Fruit fly (Drosophila melanogaster) whole organism, embryonic: ENCODE data around the gene BckdhA.
A peak's percentile ranks its signal among the peaks of the same experiment; 100 is the strongest.

Experiments used
- BEAF-32 ChIP-seq: fragments of 200-800 bp; sonication (Bioruptor generic); optimal IDR thresholded peaks from 3 replicates; lab custom pipeline; 2017; ENCODE audit warnings: missing biosample characterization, missing genetic modification characterization, mild to moderate bottlenecking, moderate library complexity, missing genetic modification reagents
- CG11085 ChIP-seq: fragments of 200-800 bp; sonication (Bioruptor generic); IDR thresholded peaks from 2 replicates; pipeline ENCODE4 v1.3.6; 2022; ENCODE audit warnings: missing biosample characterization, missing genetic modification characterization
- CG11695 ChIP-seq: fragments of 200-800 bp; sonication (Bioruptor generic); IDR thresholded peaks from 3 replicates; pipeline ENCODE4 v1.3.6; 2022; ENCODE audit warnings: missing biosample characterization, missing genetic modification characterization
- CG12236 ChIP-seq: fragments of 200-800 bp; sonication (Bioruptor generic); optimal IDR thresholded peaks from 2 replicates; lab custom pipeline; 2016; ENCODE audit warnings: missing biosample characterization, missing genetic modification characterization
- CG13624 ChIP-seq: fragments of 200-800 bp; sonication (Bioruptor generic); optimal IDR thresholded peaks from 2 replicates; lab custom pipeline; 2016; ENCODE audit warnings: missing biosample characterization, missing genetic modification characterization
- CG17328 ChIP-seq: fragments of 200-800 bp; sonication (Bioruptor generic); IDR thresholded peaks from 2 replicates; pipeline ENCODE4 v1.3.6; 2022; ENCODE audit warnings: missing biosample characterization, missing genetic modification characterization
- CG17385 ChIP-seq: fragments of 200-800 bp; sonication (Bioruptor generic); optimal IDR thresholded peaks from 3 replicates; lab custom pipeline; 2018; ENCODE audit warnings: missing biosample characterization, mild to moderate bottlenecking, missing genetic modification characterization
- CG17912 ChIP-seq: fragments of 200-800 bp; sonication (Bioruptor generic); optimal IDR thresholded peaks from 2 replicates; lab custom pipeline; 2018; ENCODE audit warnings: missing biosample characterization, mild to moderate bottlenecking, missing genetic modification characterization
- CG2202 ChIP-seq: fragments of 200-800 bp; sonication (Bioruptor generic); optimal IDR thresholded peaks from 2 replicates; lab custom pipeline; 2018; ENCODE audit warnings: missing biosample characterization, mild to moderate bottlenecking, missing genetic modification characterization
- CG3065 ChIP-seq: fragments of 200-800 bp; sonication (Bioruptor generic); optimal IDR thresholded peaks from 2 replicates; lab custom pipeline; 2016; ENCODE audit warnings: missing biosample characterization, missing genetic modification characterization
- CG34422 ChIP-seq: fragments of 200-800 bp; sonication (Bioruptor generic); IDR thresholded peaks from 3 replicates; pipeline ENCODE4 v1.3.6; 2022; ENCODE audit warnings: missing biosample characterization, missing genetic modification characterization
- CG43689 ChIP-seq: fragments of 200-800 bp; sonication (Bioruptor generic); IDR thresholded peaks from 2 replicates; pipeline ENCODE4 v1.3.6; 2022; ENCODE audit warnings: missing biosample characterization, missing genetic modification characterization
- CG4707 ChIP-seq: fragments of 200-800 bp; sonication (Bioruptor generic); optimal IDR thresholded peaks from 2 replicates; lab custom pipeline; 2018; ENCODE audit warnings: missing biosample characterization, mild to moderate bottlenecking, missing genetic modification characterization, moderate library complexity
- CG4820 ChIP-seq: fragments of 200-800 bp; sonication (Bioruptor generic); optimal IDR thresholded peaks from 3 replicates; lab custom pipeline; 2016; ENCODE audit warnings: missing biosample characterization, missing genetic modification characterization
- CG6272 ChIP-seq: fragments of 200-800 bp; sonication (Bioruptor generic); IDR thresholded peaks from 2 replicates; pipeline ENCODE4 v1.3.6; 2022; ENCODE audit warnings: missing biosample characterization, missing genetic modification characterization
- CG6791 ChIP-seq: fragments of 200-800 bp; sonication (Bioruptor generic); IDR thresholded peaks from 3 replicates; pipeline ENCODE4 v1.3.6; 2022; ENCODE audit warnings: missing biosample characterization, missing genetic modification characterization; ENCODE audit not compliant: partially characterized antibody
- CG8089 ChIP-seq: fragments of 200-800 bp; sonication (Bioruptor generic); optimal IDR thresholded peaks from 3 replicates; lab custom pipeline; 2016; ENCODE audit warnings: missing biosample characterization, missing genetic modification characterization
- CHES-1-like ChIP-seq: fragments of 200-800 bp; sonication (Bioruptor generic); optimal IDR thresholded peaks from 2 replicates; lab custom pipeline; 2016; ENCODE audit warnings: missing biosample characterization, missing genetic modification characterization
- CrebB ChIP-seq: fragments of 200-800 bp; sonication (Bioruptor generic); optimal IDR thresholded peaks from 3 replicates; lab custom pipeline; 2018; ENCODE audit warnings: missing biosample characterization, mild to moderate bottlenecking, missing genetic modification characterization
- D19B ChIP-seq: fragments of 200-800 bp; sonication (Bioruptor generic); optimal IDR thresholded peaks from 2 replicates; lab custom pipeline; 2017; ENCODE audit warnings: missing biosample characterization, mild to moderate bottlenecking, missing genetic modification characterization
- Dfd ChIP-seq, 2 experiments: fragments of >200 bp; optimal IDR thresholded peaks; 2 replicates each; lab custom pipeline; 2017; ENCODE audit warnings: missing biosample characterization in 2 of 2, missing genetic modification characterization in 2 of 2
- Hmx ChIP-seq: fragments of 200-800 bp; sonication (Bioruptor generic); optimal IDR thresholded peaks from 2 replicates; lab custom pipeline; 2016; ENCODE audit warnings: missing biosample characterization, missing genetic modification characterization
- MBD-R2 ChIP-seq: fragments of 200-800 bp; sonication (Bioruptor generic); IDR thresholded peaks from 2 replicates; pipeline ENCODE4 v1.3.6; 2022; ENCODE audit warnings: missing biosample characterization, missing genetic modification characterization
- MESR4 ChIP-seq: fragments of 200-800 bp; sonication (Bioruptor generic); optimal IDR thresholded peaks from 2 replicates; lab custom pipeline; 2018; ENCODE audit warnings: missing biosample characterization, mild to moderate bottlenecking, missing genetic modification characterization, moderate library complexity
- Max ChIP-seq: fragments of 200-800 bp; sonication (Bioruptor generic); optimal IDR thresholded peaks from 2 replicates; lab custom pipeline; 2016; ENCODE audit warnings: missing biosample characterization, mild to moderate bottlenecking, missing genetic modification characterization
- Nf-YC ChIP-seq: fragments of 200-800 bp; optimal IDR thresholded peaks from 3 replicates; lab custom pipeline; 2019; ENCODE audit warnings: missing biosample characterization, mild to moderate bottlenecking, missing genetic modification characterization, moderate library complexity
- Oli ChIP-seq: fragments of 200-800 bp; sonication (Bioruptor generic); optimal IDR thresholded peaks from 2 replicates; lab custom pipeline; 2018; ENCODE audit warnings: missing biosample characterization, mild to moderate bottlenecking, missing genetic modification characterization, moderate library complexity
- Pdp1 ChIP-seq, 2 experiments: fragments of 200-800 bp; sonication (Bioruptor generic); optimal IDR thresholded peaks; 3 replicates each; lab custom pipeline; 2016; ENCODE audit warnings: missing biosample characterization in 2 of 2, missing genetic modification characterization in 2 of 2, mild to moderate bottlenecking in 1 of 2, moderate library complexity in 1 of 2
- Ptx1 ChIP-seq: fragments of 200-800 bp; sonication (Bioruptor generic); IDR thresholded peaks from 2 replicates; pipeline ENCODE4 v1.3.6; 2022; ENCODE audit warnings: missing biosample characterization, missing genetic modification characterization
- Sry-β ChIP-seq: fragments of 200-800 bp; sonication (Bioruptor generic); optimal IDR thresholded peaks from 2 replicates; lab custom pipeline; 2018; ENCODE audit warnings: missing biosample characterization, mild to moderate bottlenecking, missing genetic modification characterization, moderate library complexity
- Trl ChIP-seq, 3 experiments: fragments of >200 bp in 2 of 3; fragments of 200-800 bp in 1 of 3; sonication (Bioruptor generic) in 1 of 3; optimal IDR thresholded peaks; 2 replicates in 1 of 3; 3 replicates in 2 of 3; lab custom pipeline; 2016 to 2017; ENCODE audit warnings: missing biosample characterization in 1 of 3, missing genetic modification characterization in 1 of 3
- chinmo ChIP-seq: fragments of 200-800 bp; sonication (Bioruptor generic); IDR thresholded peaks from 4 replicates; pipeline ENCODE4 v1.3.6; 2022; ENCODE audit warnings: missing biosample characterization, missing genetic modification characterization; ENCODE audit not compliant: partially characterized antibody
- croc ChIP-seq: fragments of 200-800 bp; sonication (Bioruptor generic); conservative IDR thresholded peaks from 3 replicates; pipeline ENCODE4 v1.3.6; 2022; ENCODE audit warnings: missing biosample characterization, missing genetic modification characterization
- gro ChIP-seq: fragments of 200-800 bp; sonication (Bioruptor generic); optimal IDR thresholded peaks from 2 replicates; lab custom pipeline; 2016; ENCODE audit warnings: missing biosample characterization, missing genetic modification characterization
- hbn ChIP-seq: fragments of 200-800 bp; sonication (Bioruptor generic); IDR thresholded peaks from 2 replicates; pipeline ENCODE4 v1.3.6; 2022; ENCODE audit warnings: missing biosample characterization, missing genetic modification characterization; ENCODE audit not compliant: partially characterized antibody
- lbe ChIP-seq: fragments of 200-800 bp; sonication (Bioruptor generic); optimal IDR thresholded peaks from 2 replicates; lab custom pipeline; 2016; ENCODE audit warnings: missing biosample characterization, mild to moderate bottlenecking, missing genetic modification characterization
- luna ChIP-seq: fragments of 200-800 bp; sonication (Bioruptor generic); optimal IDR thresholded peaks from 2 replicates; lab custom pipeline; 2016; ENCODE audit warnings: missing biosample characterization, missing genetic modification characterization
- onecut ChIP-seq: fragments of 200-800 bp; sonication (Bioruptor generic); IDR thresholded peaks from 2 replicates; pipeline ENCODE4 v1.3.6; 2022; ENCODE audit warnings: missing biosample characterization, missing genetic modification characterization
- row ChIP-seq: fragments of 200-800 bp; sonication (Bioruptor generic); IDR thresholded peaks from 3 replicates; pipeline ENCODE4 v1.3.6; 2022; ENCODE audit warnings: missing biosample characterization, missing genetic modification characterization
- sens ChIP-seq: fragments of 200-800 bp; sonication (Bioruptor generic); peaks from one replicate; lab custom pipeline; 2016; ENCODE audit warnings: missing biosample characterization, missing genetic modification characterization
- sug ChIP-seq: fragments of 200-800 bp; optimal IDR thresholded peaks from 2 replicates; lab custom pipeline; 2019; ENCODE audit warnings: missing biosample characterization, mild to moderate bottlenecking, missing genetic modification characterization, moderate library complexity
- ttk ChIP-seq: fragments of 200-800 bp; sonication (Bioruptor generic); IDR thresholded peaks from 2 replicates; pipeline ENCODE4 v2.1.2; 2022; ENCODE audit warnings: missing biosample characterization, missing genetic modification characterization
- unpg ChIP-seq: fragments of 200-800 bp; sonication (Bioruptor generic); optimal IDR thresholded peaks from 3 replicates; lab custom pipeline; 2018; ENCODE audit warnings: missing biosample characterization, mild to moderate bottlenecking, missing genetic modification characterization, moderate library complexity
- yki ChIP-seq: fragments of >200 bp; optimal IDR thresholded peaks from 3 replicates; lab custom pipeline; 2018

Gene BckdhA

dm6 chr3R:9570114-9570513 lies 14.5 kb downstream of the BckdhA start, which contains the start of gene CG16790:
Gene CG16790, minus strand, starts transcription at chr3R:9570214.
- TF ChIP-seq lbe (GFP tag; lab: Kevin White, UChicago) (no peak), CG11695 (GFP tag; lab: Robert Waterston, UW) (no peak), MBD-R2 (0 out of 2 replicates have a peak, but pooled peaks have one; percentile 42), CG6272 (GFP tag; lab: Robert Waterston, UW) (no peak), Sry-β (peak; percentile 54), row (GFP tag; lab: Robert Waterston, UW) (peak; percentile 13; the same call in 1 of the 3 replicates)

DNA sequence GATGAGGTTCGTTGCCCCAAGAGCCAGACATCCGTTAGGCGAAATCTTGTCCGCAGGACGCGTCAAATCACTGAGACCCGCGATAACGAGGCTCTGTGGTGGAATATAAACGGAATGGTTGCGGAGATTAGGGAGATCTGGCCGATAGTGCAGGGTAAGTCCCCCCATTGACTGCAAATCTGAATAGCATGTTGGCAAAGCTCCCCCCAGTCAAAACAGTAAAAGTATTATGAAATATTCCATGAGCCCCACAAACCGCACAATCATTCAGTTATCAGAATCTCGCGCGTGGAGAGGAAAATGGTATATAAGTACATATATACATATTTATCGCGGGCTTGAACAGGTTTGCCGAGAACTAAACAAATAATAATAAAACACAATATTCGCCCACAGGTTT lies 15.1 kb downstream of the BckdhA start:
- TF ChIP-seq CG6791 (GFP tag; lab: Robert Waterston, UW) (0 out of 3 replicates have a peak, but pooled peaks have one; percentile 33), sens (peak; percentile 24), CG17912 (no peak), Ptx1 (GFP tag; lab: Robert Waterston, UW) (no peak), Nf-YC (tag; lab: Kevin White, UChicago) (no peak), CG11085 (no peak), CG43689 (GFP tag; lab: Robert Waterston, UW) (no peak), Pdp1 (GFP tag; optimal IDR thresholded peaks at IDR 0.05; lab: Kevin White, UChicago) (peak in 1 of 2 experiments; percentile 35), luna (no peak), CG3065 (GFP tag; lab: Kevin White, UChicago) (no peak), yki (lab: Kevin White, UChicago) (no peak), sug (tag; lab: Kevin White, UChicago) (peak; percentile 27), hbn (GFP tag; lab: Robert Waterston, UW) (no peak)

- TF ChIP-seq onecut (no peak), D19B (GFP tag; lab: Kevin White, UChicago) (no peak), sens (peak; percentile 19)
- TF ChIP-seq, all 482 proteins: peak for 1
Observed at dm6 chr3R:9571523-9571922, 15.9 kb downstream of the BckdhA start, which contains the start of gene CG9396. Gene CG9396, minus strand, starts transcription at chr3R:9571623.

- TF ChIP-seq CG4707 (GFP tag; lab: Kevin White, UChicago) (peak; percentile 3), Trl (optimal IDR thresholded peaks at IDR 0.05; lab: Kevin White, UChicago) (peak; percentile 89 to 95), Trl (GFP tag; optimal IDR thresholded peaks at IDR 0.05; lab: Kevin White, UChicago) (no peak), Max (GFP tag; lab: Kevin White, UChicago) (no peak), CG12236 (GFP tag; lab: Kevin White, UChicago) (no peak), croc (no peak), CG2202 (tag; lab: Kevin White, UChicago) (no peak), ttk (GFP tag; lab: Robert Waterston, UW) (0 out of 2 replicates have a peak, but pooled peaks have one; percentile 25), gro (GFP tag; lab: Kevin White, UChicago) (no peak), chinmo (GFP tag; lab: Robert Waterston, UW) (peak; percentile 69; the same call in 2 of the 4 replicates), Hmx (GFP tag; lab: Kevin White, UChicago) (no peak), Oli (tag; lab: Kevin White, UChicago) (no peak), CG13624 (GFP tag; lab: Kevin White, UChicago) (no peak), CHES-1-like (no peak), unpg (no peak), MESR4 (GFP tag; lab: Kevin White, UChicago) (no peak), Dfd (GFP tag; optimal IDR thresholded peaks at IDR 0.05; lab: Kevin White, UChicago) (no peak), Sry-β (no peak), CG4820 (GFP tag; lab: Kevin White, UChicago) (no peak), CG34422 (peak; percentile 63; the same call in 1 of the 3 replicates), BEAF-32 (no peak), CG17328 (GFP tag; lab: Robert Waterston, UW) (0 out of 2 replicates have a peak, but pooled peaks have one; percentile 23), CG17385 (GFP tag; lab: Kevin White, UChicago) (peak; percentile 12), CrebB (tag; lab: Kevin White, UChicago) (no peak), CG8089 (GFP tag; lab: Kevin White, UChicago) (no peak)
Observed at dm6 chr3R:9572929-9573811, 17.6 kb downstream of the BckdhA start.
